Fruit fly (Drosophila melanogaster) Kc167 (cell line): Measurements from ENCODE around the gene CG6418.

ENCODE experiments used
- Myc ChIP-seq: fragments of >200 bp; optimal IDR thresholded peaks from 2 replicates; lab custom pipeline; 2017; ENCODE audit warnings: missing external identifiers
- Sin3A ChIP-seq: fragments of >200 bp; optimal IDR thresholded peaks from 2 replicates; lab custom pipeline; 2018; ENCODE audit warnings: missing external identifiers
- h ChIP-seq: fragments of >200 bp; optimal IDR thresholded peaks from 3 replicates; lab custom pipeline; 2018; ENCODE audit warnings: missing external identifiers
- insv ChIP-seq: fragments of >200 bp; optimal IDR thresholded peaks from 3 replicates; lab custom pipeline; 2018; ENCODE audit warnings: missing external identifiers
- psq ChIP-seq: fragments of >200 bp; optimal IDR thresholded peaks from 2 replicates; lab custom pipeline; 2017; ENCODE audit warnings: missing external identifiers
- ttk ChIP-seq: sonication (Bioruptor generic); optimal IDR thresholded peaks from 2 replicates; lab custom pipeline; 2017; ENCODE audit warnings: missing external identifiers

CG6418 gene

dm6 chr3L:10855419-10856213 lies 23.2 kb downstream of the CG6418 start:
- no peak for TF ChIP-seq Sin3A (lab: Kevin White, UChicago)
- TF ChIP-seq h, result no peak
- no peak for TF ChIP-seq psq (lab: Kevin White, UChicago)
- no peak for TF ChIP-seq Myc
- TF ChIP-seq ttk (lab: Kevin White, UChicago), result no peak
- TF ChIP-seq insv (lab: Kevin White, UChicago), result no peak

- TF ChIP-seq insv (lab: Kevin White, UChicago), result no peak
- TF ChIP-seq h, result no peak
- TF ChIP-seq ttk (lab: Kevin White, UChicago), result no peak
- TF ChIP-seq Myc, result no peak
- TF ChIP-seq psq (lab: Kevin White, UChicago), result no peak
- TF ChIP-seq Sin3A (lab: Kevin White, UChicago), result no peak
Observed at dm6 chr3L:10854801-10855418, 23.9 kb downstream of the CG6418 start.

dm6 chr3L:10854026-10854425 lies 24.8 kb downstream of the CG6418 start:
- TF ChIP-seq ttk (lab: Kevin White, UChicago) (no peak), psq (lab: Kevin White, UChicago) (no peak), Sin3A (lab: Kevin White, UChicago) (no peak), insv (lab: Kevin White, UChicago) (no peak), Myc (no peak), h (no peak)

- TF ChIP-seq ttk (lab: Kevin White, UChicago), result no peak
- TF ChIP-seq Myc, result no peak
- no peak for TF ChIP-seq h
- TF ChIP-seq insv (lab: Kevin White, UChicago), result no peak
- no peak for TF ChIP-seq Sin3A (lab: Kevin White, UChicago)
- no peak for TF ChIP-seq psq (lab: Kevin White, UChicago)
Observed at dm6 chr3L:10853618-10854017, 25.2 kb downstream of the CG6418 start.

- no peak for TF ChIP-seq Sin3A (lab: Kevin White, UChicago)
- no peak for TF ChIP-seq psq (lab: Kevin White, UChicago)
- no peak for TF ChIP-seq insv (lab: Kevin White, UChicago)
- TF ChIP-seq ttk (lab: Kevin White, UChicago), result no peak
- TF ChIP-seq h, result no peak
- no peak for TF ChIP-seq Myc
Observed at dm6 chr3L:10853131-10853471, 25.7 kb downstream of the CG6418 start.

- TF ChIP-seq Myc (no peak), insv (lab: Kevin White, UChicago) (no peak), ttk (lab: Kevin White, UChicago) (no peak), psq (lab: Kevin White, UChicago) (no peak), h (no peak), Sin3A (lab: Kevin White, UChicago) (no peak)
Observed at dm6 chr3L:10852347-10853130, 26.3 kb downstream of the CG6418 start.

- no peak for TF ChIP-seq Myc
- no peak for TF ChIP-seq Sin3A (lab: Kevin White, UChicago)
- no peak for TF ChIP-seq insv (lab: Kevin White, UChicago)
- no peak for TF ChIP-seq ttk (lab: Kevin White, UChicago)
- TF ChIP-seq psq (lab: Kevin White, UChicago), result no peak
- TF ChIP-seq h, result no peak
Observed at dm6 chr3L:10851853-10852346, 26.9 kb downstream of the CG6418 start.

- TF ChIP-seq ttk (lab: Kevin White, UChicago), result no peak
- TF ChIP-seq h, result no peak
- no peak for TF ChIP-seq Myc
- TF ChIP-seq insv (lab: Kevin White, UChicago), result no peak
- TF ChIP-seq psq (lab: Kevin White, UChicago), result no peak
- no peak for TF ChIP-seq Sin3A (lab: Kevin White, UChicago)
Observed at dm6 chr3L:10851107-10851762, 27.6 kb downstream of the CG6418 start.

dm6 chr3L:10849620-10850302 lies 29.1 kb downstream of the CG6418 start:
- TF ChIP-seq insv (lab: Kevin White, UChicago) (no peak), ttk (lab: Kevin White, UChicago) (no peak)

dm6 chr3L:10848712-10849377 lies 30.0 kb downstream of the CG6418 start:
- no peak for TF ChIP-seq Myc
- no peak for TF ChIP-seq insv (lab: Kevin White, UChicago)
- TF ChIP-seq Sin3A (lab: Kevin White, UChicago), result no peak
- no peak for TF ChIP-seq ttk (lab: Kevin White, UChicago)
- no peak for TF ChIP-seq h
- TF ChIP-seq psq (lab: Kevin White, UChicago), result no peak
